Worm (Caenorhabditis elegans) whole organism, early embryonic: ENCODE results near the gene taf-13.

ENCODE experiments used
- ama-1 ChIP-seq: fragments of 150-350 bp; optimal IDR thresholded peaks from 2 replicates; lab custom pipeline; 2014
- ceh-13 ChIP-seq: fragments of 200-800 bp; sonication (Bioruptor generic); optimal IDR thresholded peaks from 2 replicates; lab custom pipeline; 2018; ENCODE audit warnings: mild to moderate bottlenecking, missing genetic modification characterization, missing compliant biosample characterization
- tbx-37 ChIP-seq: fragments of 200-800 bp; sonication (Bioruptor generic); conservative IDR thresholded peaks from 2 replicates; pipeline ENCODE4 v1.3.6; 2022; ENCODE audit warnings: missing genetic modification reagents, missing genetic modification characterization, missing compliant biosample characterization
- tra-4 ChIP-seq: sonication (generic microtip); optimal IDR thresholded peaks from 2 replicates; lab custom pipeline; 2017; ENCODE audit warnings: missing genetic modification characterization, missing compliant biosample characterization

DNA sequence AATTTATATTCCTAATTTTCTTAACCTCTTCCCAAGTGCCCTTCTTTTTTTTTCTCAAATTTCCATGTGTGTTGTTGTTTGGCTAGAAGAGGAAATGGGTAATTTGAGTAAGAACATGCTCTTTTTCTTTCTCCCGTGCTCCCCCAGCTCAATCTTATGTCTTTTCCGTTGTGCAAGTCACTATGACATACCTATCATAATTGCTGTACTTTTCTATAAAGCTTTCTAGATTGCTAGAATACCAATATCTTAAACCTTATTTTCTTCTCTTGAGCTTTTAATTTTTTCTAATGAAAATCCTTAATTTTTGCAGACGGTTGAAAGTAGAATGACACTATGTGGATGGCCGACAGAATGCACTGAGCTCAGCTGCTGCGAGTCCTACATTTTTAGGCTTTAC lies 35.1 kb downstream of the taf-13 start, which contains the start of gene txt-13:
- TF ChIP-seq tra-4 (tag; lab: Kevin White, UChicago), result no peak
- no peak for TF ChIP-seq tbx-37 (GFP tag; lab: Robert Waterston, UW)
- TF ChIP-seq ama-1 (lab: Kevin White, UChicago), result no peak
- TF ChIP-seq ceh-13 (GFP tag; lab: Kevin White, UChicago), result no peak
